Worm (Caenorhabditis elegans) whole organism, young adult: ENCODE data around the gene T06E4.5.
A peak's percentile ranks its signal among the peaks of the same experiment; 100 is the strongest.

Source experiments
- B0019.2 ChIP-seq: fragments of 200-800 bp; sonication (Bioruptor generic); conservative IDR thresholded peaks from 2 replicates; pipeline ENCODE4 v1.3.6; 2022; ENCODE audit warnings: missing genetic modification reagents, missing genetic modification characterization, missing compliant biosample characterization
- D2030.7 ChIP-seq: fragments of 200-800 bp; sonication (Bioruptor generic); IDR thresholded peaks from 2 replicates; pipeline ENCODE4 v1.3.6; 2022; ENCODE audit warnings: missing genetic modification reagents, missing genetic modification characterization, missing compliant biosample characterization
- F37B4.10 ChIP-seq: fragments of 200-800 bp; sonication (Bioruptor generic); IDR thresholded peaks from 2 replicates; pipeline ENCODE4 v1.3.6; 2022; ENCODE audit warnings: missing genetic modification characterization, missing compliant biosample characterization
- F57A8.1 ChIP-seq: fragments of 200-800 bp; sonication (Bioruptor generic); optimal IDR thresholded peaks from 2 replicates; lab custom pipeline; 2018; ENCODE audit warnings: mild to moderate bottlenecking, missing genetic modification characterization, moderate library complexity, missing compliant biosample characterization
- Y56A3A.18 ChIP-seq: fragments of 200-800 bp; sonication (Bioruptor generic); IDR thresholded peaks from 2 replicates; pipeline ENCODE4 v1.3.6; 2022; ENCODE audit warnings: missing genetic modification reagents, missing genetic modification characterization, missing compliant biosample characterization
- Y67H2A.10 ChIP-seq: fragments of 200-800 bp; sonication (Bioruptor generic); conservative IDR thresholded peaks from 2 replicates; pipeline ENCODE4 v1.3.6; 2022; ENCODE audit warnings: missing genetic modification reagents, missing genetic modification characterization, missing compliant biosample characterization
- atf-7 ChIP-seq: sonication (generic microtip); optimal IDR thresholded peaks from 2 replicates; lab custom pipeline; 2017; ENCODE audit warnings: mild to moderate bottlenecking, missing genetic modification characterization, missing compliant biosample characterization
- attf-3 ChIP-seq: fragments of 200-800 bp; sonication (Bioruptor generic); conservative IDR thresholded peaks from 2 replicates; pipeline ENCODE4 v1.3.6; 2022; ENCODE audit warnings: missing genetic modification reagents, missing genetic modification characterization, missing compliant biosample characterization
- attf-5 ChIP-seq: fragments of 200-800 bp; sonication (Bioruptor generic); optimal IDR thresholded peaks from 2 replicates; lab custom pipeline; 2018; ENCODE audit warnings: mild to moderate bottlenecking, missing genetic modification characterization, missing compliant biosample characterization
- attf-6 ChIP-seq: fragments of 200-800 bp; sonication (Bioruptor generic); IDR thresholded peaks from 2 replicates; pipeline ENCODE4 v1.3.6; 2022; ENCODE audit warnings: missing genetic modification reagents, missing genetic modification characterization, missing compliant biosample characterization
- cebp-1 ChIP-seq, 2 experiments: fragments of 200-800 bp in 1 of 2; sonication (Bioruptor generic) in 1 of 2; sonication (generic microtip) in 1 of 2; IDR thresholded peaks in 1 of 2; optimal IDR thresholded peaks in 1 of 2; 2 replicates each; pipeline versions ENCODE4 v1.3.6 to Lab custom; 2017 to 2022; ENCODE audit warnings: missing compliant biosample characterization in 2 of 2, missing genetic modification characterization in 2 of 2, mild to moderate bottlenecking in 1 of 2, missing genetic modification reagents in 1 of 2, moderate library complexity in 1 of 2
- ceh-79 ChIP-seq: sonication (generic microtip); optimal IDR thresholded peaks from 2 replicates; lab custom pipeline; 2017; ENCODE audit warnings: mild to moderate bottlenecking, missing genetic modification characterization, missing compliant biosample characterization
- chd-7 ChIP-seq: sonication (generic microtip); optimal IDR thresholded peaks from 2 replicates; lab custom pipeline; 2016; ENCODE audit warnings: mild to moderate bottlenecking, missing genetic modification characterization, moderate library complexity, missing compliant biosample characterization
- dox-1 ChIP-seq: fragments of 200-800 bp; sonication (Bioruptor generic); IDR thresholded peaks from 2 replicates; pipeline ENCODE4 v1.3.6; 2022; ENCODE audit warnings: missing genetic modification reagents, missing genetic modification characterization, missing compliant biosample characterization
- efl-1 ChIP-seq: fragments of 150-350 bp; optimal IDR thresholded peaks from 2 replicates; lab custom pipeline; 2014; ENCODE audit warnings: missing biosample characterization, missing genetic modification reagents, missing genetic modification characterization
- egrh-3 ChIP-seq: fragments of 200-800 bp; sonication (Bioruptor generic); IDR thresholded peaks from 2 replicates; pipeline ENCODE4 v1.3.6; 2022; ENCODE audit warnings: missing genetic modification reagents, missing genetic modification characterization, missing compliant biosample characterization
- fkh-3 ChIP-seq: sonication (generic microtip); optimal IDR thresholded peaks from 2 replicates; lab custom pipeline; 2016; ENCODE audit warnings: mild to moderate bottlenecking, missing genetic modification characterization, missing compliant biosample characterization
- hmg-1.2 ChIP-seq: fragments of 200-800 bp; sonication (Bioruptor generic); IDR thresholded peaks from 2 replicates; pipeline ENCODE4 v1.3.6; 2022; ENCODE audit warnings: missing genetic modification reagents, missing genetic modification characterization, missing compliant biosample characterization
- hmg-20 ChIP-seq: fragments of 200-800 bp; sonication (Bioruptor generic); IDR thresholded peaks from 2 replicates; pipeline ENCODE4 v1.3.6; 2022; ENCODE audit warnings: missing genetic modification reagents, missing genetic modification characterization, missing compliant biosample characterization
- lin-26 ChIP-seq: fragments of 200-800 bp; sonication (Bioruptor generic); IDR thresholded peaks from 2 replicates; pipeline ENCODE4 v1.3.6; 2022; ENCODE audit warnings: missing genetic modification reagents, missing genetic modification characterization, missing compliant biosample characterization
- lin-35 ChIP-seq, 3 experiments: fragments of 150-350 bp in 2 of 3; sonication (generic microtip) in 1 of 3; optimal IDR thresholded peaks; 2 replicates each; lab custom pipeline; 2014 to 2018; ENCODE audit warnings: missing biosample characterization in 3 of 3, missing genetic modification characterization in 3 of 3, missing genetic modification reagents in 3 of 3
- madf-10 ChIP-seq: sonication (generic microtip); optimal IDR thresholded peaks from 2 replicates; lab custom pipeline; 2016; ENCODE audit warnings: mild to moderate bottlenecking, missing genetic modification characterization, missing compliant biosample characterization
- madf-6 ChIP-seq: fragments of 200-800 bp; sonication (Bioruptor generic); IDR thresholded peaks from 2 replicates; pipeline ENCODE4 v1.3.6; 2022; ENCODE audit warnings: missing genetic modification reagents, missing genetic modification characterization, missing compliant biosample characterization
- madf-8 ChIP-seq: fragments of 200-800 bp; sonication (Bioruptor generic); conservative IDR thresholded peaks from 2 replicates; pipeline ENCODE4 v1.3.6; 2022; ENCODE audit warnings: missing genetic modification reagents, missing genetic modification characterization, missing compliant biosample characterization
- mcd-1 ChIP-seq: fragments of 200-800 bp; sonication (Bioruptor generic); IDR thresholded peaks from 2 replicates; pipeline ENCODE4 v1.3.6; 2022; ENCODE audit warnings: missing genetic modification reagents, missing genetic modification characterization, missing compliant biosample characterization
- mes-4 ChIP-seq: sonication (generic microtip); optimal IDR thresholded peaks from 2 replicates; lab custom pipeline; 2016; ENCODE audit warnings: missing genotype, missing genetic modification characterization, missing compliant biosample characterization
- nhr-120 ChIP-seq: fragments of 200-800 bp; sonication (Bioruptor generic); IDR thresholded peaks from 2 replicates; pipeline ENCODE4 v1.3.6; 2022; ENCODE audit warnings: missing genetic modification characterization, missing compliant biosample characterization
- nhr-179 ChIP-seq: sonication (generic microtip); optimal IDR thresholded peaks from 2 replicates; lab custom pipeline; 2016; ENCODE audit warnings: mild to moderate bottlenecking, missing genetic modification characterization, missing compliant biosample characterization
- rpc-1 ChIP-seq, 2 experiments: fragments of 150-350 bp in 1 of 2; sonication (generic microtip) in 1 of 2; optimal IDR thresholded peaks; 2 replicates each; lab custom pipeline; 2014 to 2018; ENCODE audit warnings: missing biosample characterization in 1 of 2, missing genetic modification characterization in 1 of 2, missing genetic modification reagents in 1 of 2, missing genotype in 1 of 2
- snpc-1.3 ChIP-seq: sonication (generic microtip); optimal IDR thresholded peaks from 2 replicates; lab custom pipeline; 2017; ENCODE audit warnings: missing genetic modification characterization, mild to moderate bottlenecking, missing compliant biosample characterization, antibody characterized with exemption, moderate library complexity, missing genotype, missing genetic modification reagents; ENCODE audit not compliant: insufficient read depth
- unc-130 ChIP-seq: sonication (generic microtip); optimal IDR thresholded peaks from 2 replicates; lab custom pipeline; 2016; ENCODE audit warnings: missing genetic modification reagents, missing genetic modification characterization, missing compliant biosample characterization
- zfh-2 ChIP-seq: fragments of 200-800 bp; sonication (Bioruptor generic); conservative IDR thresholded peaks from 2 replicates; pipeline ENCODE4 v1.3.6; 2022; ENCODE audit warnings: missing genetic modification reagents, missing genetic modification characterization, missing compliant biosample characterization
- ztf-25 ChIP-seq: fragments of 200-800 bp; sonication (Bioruptor generic); IDR thresholded peaks from 2 replicates; pipeline ENCODE4 v1.3.6; 2022; ENCODE audit warnings: missing genetic modification reagents, missing genetic modification characterization, missing compliant biosample characterization

The T06E4.5 gene

ce11 chrV:9629114-9629513, 1.9 kb upstream of the T06E4.5 start, which contains the start of gene idpc-3:
Gene idpc-3 (minus strand): TSS chrV:9629214.
- TF ChIP-seq madf-6 (GFP tag; lab: Robert Waterston, UW): no peak
- TF ChIP-seq, all 124 proteins: peak for 0

- TF ChIP-seq atf-7 (tag; lab: Kevin White, UChicago): no peak
- no peak for TF ChIP-seq B0019.2 (GFP tag; lab: Robert Waterston, UW)
- TF ChIP-seq attf-6 (GFP tag; lab: Robert Waterston, UW): no peak
- TF ChIP-seq ceh-79 (tag; lab: Kevin White, UChicago): no peak
- no peak for TF ChIP-seq lin-35 (GFP tag; optimal IDR thresholded peaks at IDR 0.05; lab: Kevin White, UChicago)
- TF ChIP-seq F57A8.1: no peak
- TF ChIP-seq D2030.7 (GFP tag; lab: Robert Waterston, UW): no peak
- TF ChIP-seq efl-1: no peak
These were observed 1.4 kb upstream of the T06E4.5 start, which contains the start of gene col-146 for ce11 chrV:9629643-9630042. Gene col-146 (plus strand): TSS chrV:9629943.

ce11 chrV:9630542-9630941, 502 bp upstream of the T06E4.5 start:
- TF ChIP-seq dox-1 (GFP tag; lab: Robert Waterston, UW) (peak; percentile 34; the same call in 1 of the 2 replicates), rpc-1 (optimal IDR thresholded peaks at IDR 0.05; lab: Kevin White, UChicago) (no peak), rpc-1 (tag; optimal IDR thresholded peaks at IDR 0.05; lab: Kevin White, UChicago) (no peak), attf-3 (GFP tag; lab: Robert Waterston, UW) (no peak), egrh-3 (peak; percentile 97), mcd-1 (GFP tag; lab: Robert Waterston, UW) (peak; percentile 32; the same call in 1 of the 2 replicates), zfh-2 (GFP tag; lab: Robert Waterston, UW) (peak; percentile 72)

ce11 chrV:9632348-9632747, 1.3 kb downstream of the T06E4.5 start:
- TF ChIP-seq attf-5 (no peak), mcd-1 (GFP tag; lab: Robert Waterston, UW) (peak; percentile 34; the same call in 1 of the 2 replicates), dox-1 (GFP tag; lab: Robert Waterston, UW) (0 out of 2 replicates have a peak, but pooled peaks have one; percentile 17), hmg-20 (GFP tag; lab: Robert Waterston, UW) (no peak), Y56A3A.18 (no peak), snpc-1.3 (tag; lab: Kevin White, UChicago) (no peak), Y67H2A.10 (no peak), ztf-25 (GFP tag; lab: Robert Waterston, UW) (no peak), lin-26 (GFP tag; lab: Robert Waterston, UW) (no peak), egrh-3 (peak; percentile 97), madf-8 (GFP tag; lab: Robert Waterston, UW) (no peak), ceh-79 (tag; lab: Kevin White, UChicago) (no peak), F37B4.10 (GFP tag; lab: Robert Waterston, UW) (peak; percentile 82; the same call in 1 of the 2 replicates), madf-10 (tag; lab: Kevin White, UChicago) (no peak), lin-35 (GFP tag; optimal IDR thresholded peaks at IDR 0.05; lab: Kevin White, UChicago) (no peak), attf-6 (GFP tag; lab: Robert Waterston, UW) (no peak)

ce11 chrV:9633313-9633712, 2.3 kb downstream of the T06E4.5 start, which contains the start of gene col-147:
Gene col-147 (minus strand): TSS chrV:9633338.
- TF ChIP-seq unc-130 (GFP tag; lab: Kevin White, UChicago) (no peak), chd-7 (no peak), nhr-179 (no peak), fkh-3 (tag; lab: Kevin White, UChicago) (no peak), hmg-1.2 (no peak), cebp-1 (GFP tag; IDR thresholded peaks at IDR 0.05; lab: Robert Waterston, UW) (no peak), cebp-1 (tag; optimal IDR thresholded peaks at IDR 0.05; lab: Kevin White, UChicago) (no peak), mes-4 (tag; lab: Kevin White, UChicago) (no peak), nhr-120 (no peak)
- TF ChIP-seq, all 124 proteins: peak for 0
